Fruit fly (Drosophila melanogaster) whole organism, embryonic: ENCODE data around the gene Atg2.

Experiments used
- Asciz ChIP-seq: fragments of 200-800 bp; sonication (Bioruptor generic); optimal IDR thresholded peaks from 2 replicates; lab custom pipeline; 2017; ENCODE audit warnings: missing biosample characterization, mild to moderate bottlenecking, missing genetic modification characterization, missing genetic modification reagents
- Atf6 ChIP-seq: fragments of 200-800 bp; sonication (Bioruptor generic); IDR thresholded peaks from 2 replicates; pipeline ENCODE4 v1.3.6; 2022; ENCODE audit warnings: missing biosample characterization, missing genetic modification characterization
- CG10209 ChIP-seq: fragments of 200-800 bp; sonication (Bioruptor generic); optimal IDR thresholded peaks from 3 replicates; lab custom pipeline; 2017; ENCODE audit warnings: missing biosample characterization, mild to moderate bottlenecking, missing genetic modification characterization, missing genetic modification reagents
- CG10366 ChIP-seq: fragments of 200-800 bp; sonication (Bioruptor generic); IDR thresholded peaks from 2 replicates; pipeline ENCODE4 v1.3.6; 2022; ENCODE audit warnings: missing biosample characterization, missing genetic modification characterization
- CG11093 ChIP-seq: fragments of 200-800 bp; sonication (Bioruptor generic); IDR thresholded peaks from 3 replicates; pipeline ENCODE4 v1.3.6; 2022; ENCODE audit warnings: missing biosample characterization, missing genetic modification characterization
- CG12391 ChIP-seq: fragments of 200-800 bp; sonication (Bioruptor generic); optimal IDR thresholded peaks from 3 replicates; lab custom pipeline; 2018; ENCODE audit warnings: missing biosample characterization, mild to moderate bottlenecking, missing genetic modification characterization, moderate library complexity
- CG14667 ChIP-seq: fragments of 200-800 bp; sonication (Bioruptor generic); IDR thresholded peaks from 2 replicates; pipeline ENCODE4 v1.3.6; 2022; ENCODE audit warnings: missing biosample characterization, missing genetic modification characterization
- CG17361 ChIP-seq: fragments of 200-800 bp; sonication (Bioruptor generic); IDR thresholded peaks from 3 replicates; pipeline ENCODE4 v1.3.6; 2022; ENCODE audit warnings: missing biosample characterization, missing genetic modification characterization
- CG18262 ChIP-seq: fragments of 200-800 bp; optimal IDR thresholded peaks from 3 replicates; lab custom pipeline; 2019; ENCODE audit warnings: missing biosample characterization, mild to moderate bottlenecking, missing genetic modification characterization, moderate library complexity
- CG18476 ChIP-seq: fragments of 200-800 bp; sonication (Bioruptor generic); optimal IDR thresholded peaks from 2 replicates; lab custom pipeline; 2016; ENCODE audit warnings: missing biosample characterization, mild to moderate bottlenecking, missing genetic modification characterization
- CG18619 ChIP-seq: fragments of 200-800 bp; sonication (Bioruptor generic); optimal IDR thresholded peaks from 3 replicates; lab custom pipeline; 2017; ENCODE audit warnings: missing biosample characterization, mild to moderate bottlenecking, missing genetic modification characterization
- CG2120 ChIP-seq: fragments of 200-800 bp; sonication (Bioruptor generic); optimal IDR thresholded peaks from 3 replicates; lab custom pipeline; 2016; ENCODE audit warnings: missing biosample characterization, missing genetic modification characterization
- CG30403 ChIP-seq: fragments of 200-800 bp; sonication (Bioruptor generic); optimal IDR thresholded peaks from 3 replicates; lab custom pipeline; 2016; ENCODE audit warnings: missing biosample characterization, missing genetic modification characterization
- CG31365 ChIP-seq: fragments of 200-800 bp; sonication (Bioruptor generic); optimal IDR thresholded peaks from 2 replicates; lab custom pipeline; 2018; ENCODE audit warnings: missing biosample characterization, mild to moderate bottlenecking, missing genetic modification characterization
- CG32767 ChIP-seq: fragments of 200-800 bp; sonication (Bioruptor generic); IDR thresholded peaks from 2 replicates; pipeline ENCODE4 v1.3.6; 2022; ENCODE audit warnings: missing biosample characterization, missing genetic modification characterization
- CG33557 ChIP-seq: fragments of 200-800 bp; sonication (Bioruptor generic); optimal IDR thresholded peaks from 2 replicates; lab custom pipeline; 2019; ENCODE audit warnings: missing biosample characterization, mild to moderate bottlenecking, missing genetic modification characterization, moderate library complexity
- CG34224 ChIP-seq: fragments of 200-800 bp; sonication (Bioruptor generic); IDR thresholded peaks from 3 replicates; pipeline ENCODE4 v1.3.6; 2022; ENCODE audit warnings: missing biosample characterization, missing genetic modification characterization; ENCODE audit not compliant: partially characterized antibody
- CG5245 ChIP-seq: fragments of 200-800 bp; sonication (Bioruptor generic); optimal IDR thresholded peaks from 3 replicates; lab custom pipeline; 2016; ENCODE audit warnings: missing biosample characterization, missing genetic modification characterization
- CG6683 ChIP-seq: fragments of 200-800 bp; sonication (Bioruptor generic); optimal IDR thresholded peaks from 2 replicates; lab custom pipeline; 2017; ENCODE audit warnings: missing biosample characterization, mild to moderate bottlenecking, missing genetic modification characterization, missing genetic modification reagents
- CG7556 ChIP-seq: fragments of 200-800 bp; sonication (Bioruptor generic); optimal IDR thresholded peaks from 2 replicates; lab custom pipeline; 2017; ENCODE audit warnings: missing biosample characterization, mild to moderate bottlenecking, missing genetic modification characterization
- CG7963 ChIP-seq: fragments of 200-800 bp; sonication (Bioruptor generic); IDR thresholded peaks from 3 replicates; pipeline ENCODE4 v1.3.6; 2022; ENCODE audit warnings: missing biosample characterization, missing genetic modification characterization; ENCODE audit not compliant: partially characterized antibody
- CG8290 ChIP-seq, 3 experiments: fragments of 200-800 bp; sonication (Bioruptor generic); optimal IDR thresholded peaks; 2 replicates each; lab custom pipeline; 2016 to 2019; ENCODE audit warnings: missing biosample characterization in 3 of 3, missing genetic modification characterization in 3 of 3, mild to moderate bottlenecking in 2 of 3, moderate library complexity in 1 of 3
- CG8924 ChIP-seq: fragments of 200-800 bp; optimal IDR thresholded peaks from 3 replicates; lab custom pipeline; 2019; ENCODE audit warnings: missing biosample characterization, mild to moderate bottlenecking, missing genetic modification characterization, moderate library complexity
- CG9932 ChIP-seq: fragments of 200-800 bp; sonication (Bioruptor generic); IDR thresholded peaks from 2 replicates; pipeline ENCODE4 v1.3.6; 2022; ENCODE audit warnings: missing biosample characterization, missing genetic modification characterization
- Dad ChIP-seq: fragments of 200-800 bp; sonication (Bioruptor generic); optimal IDR thresholded peaks from 3 replicates; lab custom pipeline; 2016; ENCODE audit warnings: missing biosample characterization, missing genetic modification characterization
- Dbx ChIP-seq: fragments of 200-800 bp; sonication (Bioruptor generic); IDR thresholded peaks from 3 replicates; pipeline ENCODE4 v1.3.6; 2022; ENCODE audit warnings: missing biosample characterization, missing genetic modification characterization
- Eip74EF ChIP-seq, 2 experiments: fragments of 200-800 bp in 1 of 2; fragments of >200 bp in 1 of 2; sonication (Bioruptor generic) in 1 of 2; optimal IDR thresholded peaks; 2 replicates each; lab custom pipeline; 2017 to 2019; ENCODE audit warnings: missing biosample characterization in 2 of 2, missing genetic modification characterization in 2 of 2, mild to moderate bottlenecking in 1 of 2, moderate library complexity in 1 of 2
- Fer3 ChIP-seq: fragments of 200-800 bp; sonication (Bioruptor generic); optimal IDR thresholded peaks from 2 replicates; lab custom pipeline; 2018; ENCODE audit warnings: missing biosample characterization, mild to moderate bottlenecking, missing genetic modification characterization, moderate library complexity
- HmgD ChIP-seq: fragments of 200-800 bp; sonication (Bioruptor generic); optimal IDR thresholded peaks from 3 replicates; lab custom pipeline; 2016; ENCODE audit warnings: missing biosample characterization, missing genetic modification characterization
- Mrtf ChIP-seq: fragments of 200-800 bp; sonication (Bioruptor generic); IDR thresholded peaks from 3 replicates; pipeline ENCODE4 v1.3.6; 2022; ENCODE audit warnings: missing biosample characterization, missing genetic modification characterization
- Myb ChIP-seq: fragments of 200-800 bp; sonication (Bioruptor generic); optimal IDR thresholded peaks from 2 replicates; lab custom pipeline; 2016; ENCODE audit warnings: missing biosample characterization, missing genetic modification characterization
- NK7.1 ChIP-seq: fragments of 200-800 bp; sonication (Bioruptor generic); optimal IDR thresholded peaks from 3 replicates; lab custom pipeline; 2016; ENCODE audit warnings: missing biosample characterization, missing genetic modification characterization
- Six4 ChIP-seq: fragments of 200-800 bp; sonication (Bioruptor generic); optimal IDR thresholded peaks from 2 replicates; lab custom pipeline; 2016; ENCODE audit warnings: missing biosample characterization, missing genetic modification characterization
- ase ChIP-seq: fragments of 200-800 bp; sonication (Bioruptor generic); IDR thresholded peaks from 3 replicates; pipeline ENCODE4 v1.3.6; 2022; ENCODE audit warnings: missing biosample characterization, missing genetic modification characterization
- bab2 ChIP-seq: fragments of 200-800 bp; sonication (Bioruptor generic); optimal IDR thresholded peaks from 2 replicates; lab custom pipeline; 2016; ENCODE audit warnings: missing biosample characterization, missing genetic modification characterization
- dan ChIP-seq: fragments of 200-800 bp; sonication (Bioruptor generic); IDR thresholded peaks from 2 replicates; pipeline ENCODE4 v1.3.6; 2022; ENCODE audit warnings: missing biosample characterization, missing genetic modification characterization
- ems ChIP-seq: fragments of 200-800 bp; sonication (Bioruptor generic); optimal IDR thresholded peaks from 3 replicates; lab custom pipeline; 2016; ENCODE audit warnings: missing biosample characterization, missing genetic modification characterization
- gem ChIP-seq: fragments of 200-800 bp; sonication (Bioruptor generic); optimal IDR thresholded peaks from 2 replicates; lab custom pipeline; 2019; ENCODE audit warnings: missing biosample characterization, mild to moderate bottlenecking, missing genetic modification characterization, moderate library complexity
- hkb ChIP-seq, 2 experiments: fragments of 200-800 bp in 1 of 2; fragments of >200 bp in 1 of 2; sonication (Bioruptor generic) in 1 of 2; IDR thresholded peaks in 1 of 2; optimal IDR thresholded peaks in 1 of 2; 2 replicates each; pipeline versions ENCODE4 v1.3.6 to Lab custom; 2017 to 2022; ENCODE audit warnings: missing biosample characterization in 1 of 2, missing genetic modification characterization in 1 of 2
- kay ChIP-seq: fragments of 200-800 bp; sonication (Bioruptor generic); optimal IDR thresholded peaks from 2 replicates; lab custom pipeline; 2016; ENCODE audit warnings: missing biosample characterization, missing genetic modification characterization
- lilli ChIP-seq: fragments of 200-800 bp; sonication (Bioruptor generic); optimal IDR thresholded peaks from 3 replicates; lab custom pipeline; 2016; ENCODE audit warnings: missing biosample characterization, missing genetic modification characterization
- otp ChIP-seq: fragments of 200-800 bp; sonication (Bioruptor generic); IDR thresholded peaks from 3 replicates; pipeline ENCODE4, ENCODE4 v1.3.6; 2022; ENCODE audit warnings: missing biosample characterization, missing genetic modification characterization
- pan ChIP-seq, 4 experiments: fragments of >200 bp in 3 of 4; fragments of 200-800 bp in 1 of 4; sonication (Bioruptor generic) in 1 of 4; optimal IDR thresholded peaks in 3 of 4; IDR thresholded peaks in 1 of 4; 2 replicates each; pipeline versions ENCODE4 v1.3.6 to Lab custom; 2017 to 2022; ENCODE audit warnings: missing biosample characterization in 2 of 4, missing genetic modification characterization in 2 of 4, mixed read lengths in 1 of 4
- rib ChIP-seq: fragments of 200-800 bp; sonication (Bioruptor generic); IDR thresholded peaks from 2 replicates; pipeline ENCODE4 v1.3.6; 2022; ENCODE audit warnings: missing biosample characterization, missing genetic modification characterization
- sima ChIP-seq: fragments of 200-800 bp; sonication (Bioruptor generic); optimal IDR thresholded peaks from 2 replicates; lab custom pipeline; 2016; ENCODE audit warnings: missing biosample characterization, missing genetic modification characterization
- tgo ChIP-seq: fragments of 200-800 bp; sonication (Bioruptor generic); IDR thresholded peaks from 3 replicates; pipeline ENCODE4 v1.3.6; 2022; ENCODE audit warnings: missing biosample characterization, missing genetic modification characterization
- ttk ChIP-seq: fragments of 200-800 bp; sonication (Bioruptor generic); IDR thresholded peaks from 2 replicates; pipeline ENCODE4 v2.1.2; 2022; ENCODE audit warnings: missing biosample characterization, missing genetic modification characterization
- zen2 ChIP-seq: fragments of 200-800 bp; sonication (Bioruptor generic); IDR thresholded peaks from 3 replicates; pipeline ENCODE4 v1.3.6; 2022; ENCODE audit warnings: missing biosample characterization, missing genetic modification characterization; ENCODE audit not compliant: partially characterized antibody
- zf30C ChIP-seq: fragments of 200-800 bp; sonication (Bioruptor generic); optimal IDR thresholded peaks from 3 replicates; lab custom pipeline; 2018; ENCODE audit warnings: missing biosample characterization, mild to moderate bottlenecking, missing genetic modification characterization

The Atg2 gene

DNA sequence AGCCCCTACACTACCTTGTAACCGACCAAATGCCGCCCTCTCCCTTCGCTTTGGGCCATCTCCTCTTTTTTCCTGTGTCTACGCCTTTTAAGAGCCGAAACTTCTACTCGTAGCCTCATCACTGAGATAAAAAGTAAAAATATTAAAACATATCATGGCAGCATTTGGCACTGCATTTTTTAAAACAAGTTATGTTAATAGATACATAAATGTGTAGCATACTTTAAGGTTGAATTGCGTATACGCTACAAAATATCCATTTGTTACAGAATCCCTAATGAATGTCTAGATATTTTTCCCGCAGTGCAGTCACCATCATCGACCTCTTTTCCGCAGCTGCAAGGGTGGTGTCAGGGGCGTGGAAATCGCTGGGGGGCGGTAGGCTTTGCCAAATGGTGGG is 48.8 kb downstream of the Atg2 start (continued):
- TF ChIP-seq CG9932 = no peak
- peak; percentile 65 for TF ChIP-seq gem (tag; lab: Kevin White, UChicago)
- 0 out of 3 replicates have a peak, but pooled peaks have one; percentile 44 for TF ChIP-seq Dbx (GFP tag; lab: Robert Waterston, UW)
- TF ChIP-seq CG30403 (GFP tag; lab: Kevin White, UChicago) = peak; percentile 52
- no peak for TF ChIP-seq CG18619 (GFP tag; lab: Kevin White, UChicago)
- TF ChIP-seq zf30C (GFP tag; lab: Kevin White, UChicago) = peak; percentile 32
- TF ChIP-seq ase (GFP tag; lab: Robert Waterston, UW) = peak; percentile 41; the same call in 1 of the 3 replicates
- peak; percentile 31 for TF ChIP-seq lilli
- no peak for TF ChIP-seq CG33557 (GFP tag; lab: Kevin White, UChicago)
- 0 out of 3 replicates have a peak, but pooled peaks have one; percentile 27 for TF ChIP-seq otp (GFP tag; lab: Robert Waterston, UW)
- no peak for TF ChIP-seq CG7963 (GFP tag; lab: Robert Waterston, UW)
- TF ChIP-seq CG6683 (GFP tag; lab: Kevin White, UChicago) = peak; percentile 16
- TF ChIP-seq Fer3 (tag; lab: Kevin White, UChicago) = peak; percentile 30
- TF ChIP-seq CG31365 (tag; lab: Kevin White, UChicago) = no peak
- TF ChIP-seq CG14667 (GFP tag; lab: Robert Waterston, UW) = 0 out of 2 replicates have a peak, but pooled peaks have one; percentile 29
- TF ChIP-seq rib = no peak
- TF ChIP-seq CG2120 (GFP tag; lab: Kevin White, UChicago) = peak; percentile 62
- peak; percentile 20 for TF ChIP-seq Six4 (GFP tag; lab: Kevin White, UChicago)
- peak; percentile 41; the same call in 1 of the 2 replicates for TF ChIP-seq CG10366 (GFP tag; lab: Robert Waterston, UW)
- TF ChIP-seq CG18476 = no peak
- peak; percentile 36 for TF ChIP-seq CG8290 (GFP tag; optimal IDR thresholded peaks at IDR 0.05; lab: Kevin White, UChicago)
- peak in 1 of 2 experiments; percentile 48 for TF ChIP-seq CG8290 (tag; optimal IDR thresholded peaks at IDR 0.05; lab: Kevin White, UChicago)
- peak; percentile 26 for TF ChIP-seq CG10209 (GFP tag; lab: Kevin White, UChicago)
- peak; percentile 56 for TF ChIP-seq CG7556 (GFP tag; lab: Kevin White, UChicago)
- TF ChIP-seq zen2 (GFP tag; lab: Robert Waterston, UW) = no peak
- TF ChIP-seq Dad (GFP tag; lab: Kevin White, UChicago) = no peak
- TF ChIP-seq sima (GFP tag; lab: Kevin White, UChicago) = no peak
- TF ChIP-seq CG17361 = peak; percentile 50; the same call in 2 of the 3 replicates
- TF ChIP-seq CG12391 (tag; lab: Kevin White, UChicago) = peak; percentile 48
- no peak for TF ChIP-seq hkb (optimal IDR thresholded peaks at IDR 0.05; lab: Kevin White, UChicago)
- TF ChIP-seq hkb (GFP tag; IDR thresholded peaks at IDR 0.05; lab: Robert Waterston, UW) = peak; percentile 43; the same call in 1 of the 2 replicates
- no peak for TF ChIP-seq HmgD (GFP tag; lab: Kevin White, UChicago)
- TF ChIP-seq CG8924 (tag; lab: Kevin White, UChicago) = peak; percentile 17
- TF ChIP-seq NK7.1 (GFP tag; lab: Kevin White, UChicago) = no peak
- no peak for TF ChIP-seq dan (GFP tag; lab: Robert Waterston, UW)
- TF ChIP-seq Eip74EF (GFP tag; optimal IDR thresholded peaks at IDR 0.05; lab: Kevin White, UChicago) = no peak
- TF ChIP-seq CG18262 (tag; lab: Kevin White, UChicago) = peak; percentile 59
- 0 out of 3 replicates have a peak, but pooled peaks have one; percentile 10 for TF ChIP-seq CG11093 (GFP tag; lab: Robert Waterston, UW)
- TF ChIP-seq Myb (GFP tag; lab: Kevin White, UChicago) = peak; percentile 7
- TF ChIP-seq Asciz (GFP tag; lab: Kevin White, UChicago) = no peak
- peak; percentile 14 for TF ChIP-seq ems (GFP tag; lab: Kevin White, UChicago)
- TF ChIP-seq Atf6 (GFP tag; lab: Robert Waterston, UW) = peak; percentile 41; the same call in 1 of the 2 replicates
- TF ChIP-seq CG32767 (GFP tag; lab: Robert Waterston, UW) = no peak
- no peak for TF ChIP-seq Mrtf (GFP tag; lab: Robert Waterston, UW)
- TF ChIP-seq pan (optimal IDR thresholded peaks at IDR 0.05; lab: Kevin White, UChicago) = no peak
- peak in 1 of 2 experiments; percentile 54 for TF ChIP-seq pan (GFP tag; optimal IDR thresholded peaks at IDR 0.05 in 1 of 2, IDR thresholded peaks at IDR 0.05 in 1 of 2)
- TF ChIP-seq bab2 (GFP tag; lab: Kevin White, UChicago) = peak; percentile 8
- peak; percentile 29; the same call in 1 of the 2 replicates for TF ChIP-seq ttk (GFP tag; lab: Robert Waterston, UW)
- TF ChIP-seq tgo (GFP tag; lab: Robert Waterston, UW) = peak; percentile 58; the same call in 2 of the 3 replicates
- peak; percentile 1 for TF ChIP-seq kay (GFP tag; lab: Kevin White, UChicago)
- TF ChIP-seq CG5245 (GFP tag; lab: Kevin White, UChicago) = peak; percentile 39
- no peak for TF ChIP-seq CG34224 (GFP tag; lab: Robert Waterston, UW)
